Worm (Caenorhabditis elegans) whole organism, L1 larva: Measurements from ENCODE around the gene abch-1.

ENCODE experiments used
- C34B4.2 ChIP-seq: sonication (generic microtip); optimal IDR thresholded peaks from 2 replicates; lab custom pipeline; 2017; ENCODE audit warnings: mild to moderate bottlenecking, missing genetic modification characterization, missing compliant biosample characterization
- ama-1 ChIP-seq: fragments of 150-350 bp; optimal IDR thresholded peaks from 2 replicates; lab custom pipeline; 2014
- blmp-1 ChIP-seq: fragments of 150-350 bp; optimal IDR thresholded peaks from 2 replicates; lab custom pipeline; 2014; ENCODE audit warnings: missing biosample characterization, missing genetic modification characterization
- ceh-8 ChIP-seq: fragments of 200-800 bp; sonication (Bioruptor generic); optimal IDR thresholded peaks from 2 replicates; lab custom pipeline; 2018; ENCODE audit warnings: mild to moderate bottlenecking, missing genetic modification characterization, moderate library complexity, missing compliant biosample characterization
- fkh-8 ChIP-seq: sonication (generic microtip); optimal IDR thresholded peaks from 2 replicates; lab custom pipeline; 2016; ENCODE audit warnings: mild to moderate bottlenecking, missing genetic modification characterization, missing compliant biosample characterization
- nhr-19 ChIP-seq: fragments of 200-800 bp; sonication (Bioruptor generic); conservative IDR thresholded peaks from 2 replicates; pipeline ENCODE4 v1.3.6; 2022; ENCODE audit warnings: missing genetic modification characterization, missing compliant biosample characterization
- nhr-237 ChIP-seq: fragments of 150-350 bp; optimal IDR thresholded peaks from 2 replicates; lab custom pipeline; 2014; ENCODE audit warnings: missing biosample characterization, missing genetic modification characterization
- snpc-4 ChIP-seq: fragments of 150-350 bp; optimal IDR thresholded peaks from 2 replicates; lab custom pipeline; 2014; ENCODE audit warnings: missing biosample characterization, missing genetic modification characterization
- ztf-11 ChIP-seq, 2 experiments: sonication (generic microtip); optimal IDR thresholded peaks; 2 replicates each; lab custom pipeline; 2016 to 2017; ENCODE audit warnings: missing genetic modification characterization in 2 of 2, missing biosample characterization in 1 of 2, missing compliant biosample characterization in 1 of 2
- ztf-4 ChIP-seq: fragments of 150-350 bp; optimal IDR thresholded peaks from 2 replicates; lab custom pipeline; 2014; ENCODE audit warnings: missing biosample characterization, missing genetic modification characterization

DNA sequence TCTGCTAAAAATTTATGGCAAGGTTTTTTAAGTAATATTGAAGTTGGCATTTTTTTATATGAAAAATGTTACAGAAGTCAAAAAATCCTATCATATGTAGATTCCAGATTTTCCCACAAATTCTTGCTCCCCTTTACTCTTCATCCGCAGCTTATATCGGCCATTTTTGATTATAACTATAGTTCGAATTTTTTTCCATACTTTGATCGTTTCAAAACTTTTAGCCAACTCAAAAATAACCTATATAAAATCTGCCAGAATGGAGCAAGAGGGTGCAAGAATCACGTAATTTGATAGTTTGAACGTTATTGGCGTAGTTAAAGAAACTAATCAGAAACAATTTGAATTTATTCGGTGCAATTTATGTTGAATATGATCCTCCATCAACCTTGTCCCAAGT is 7.5 kb downstream of the abch-1 start:
- no peak for TF ChIP-seq ztf-11 (tag; optimal IDR thresholded peaks at IDR 0.05; lab: Kevin White, UChicago)
- no peak for TF ChIP-seq snpc-4 (tag; lab: Kevin White, UChicago)
- TF ChIP-seq ztf-4: no peak
- TF ChIP-seq ama-1 (lab: Kevin White, UChicago): no peak
- TF ChIP-seq blmp-1 (tag; lab: Kevin White, UChicago): no peak
- no peak for TF ChIP-seq fkh-8
- no peak for TF ChIP-seq nhr-19 (GFP tag; lab: Robert Waterston, UW)
- no peak for TF ChIP-seq ceh-8
- no peak for TF ChIP-seq nhr-237 (tag; lab: Kevin White, UChicago)
- TF ChIP-seq C34B4.2: no peak
